Worm (Caenorhabditis elegans): ENCODE measurements around the gene frpr-21.

- TF ChIP-seq madf-3 (GFP tag; IDR thresholded peaks at IDR 0.05) (no peak), zim-3 (tag; optimal IDR thresholded peaks at IDR 0.05) (no peak), let-607 (tag; optimal IDR thresholded peaks at IDR 0.05) (no peak), snpc-1.1 (tag; optimal IDR thresholded peaks at IDR 0.05; ENCODE audit: insufficient read depth) (no peak), gei-17 (GFP tag; optimal IDR thresholded peaks at IDR 0.05) (no peak), ceh-91 (GFP tag; IDR thresholded peaks at IDR 0.05) (no peak), let-526 (GFP tag; IDR thresholded peaks at IDR 0.05) (no peak), F52B5.7 (tag; optimal IDR thresholded peaks at IDR 0.05) (no peak), ztf-28 (GFP tag; IDR thresholded peaks at IDR 0.05) (no peak), unc-62 (GFP tag; optimal IDR thresholded peaks at IDR 0.05) (no peak)
Measured at ce11 chrII:10464230-10464920, 42.5 kb upstream of the frpr-21 start, which contains the start of the genes ZK673.6 and sdz-37.

Data from whole organism, young adult.